Fruit fly (Drosophila melanogaster) whole organism, embryonic: Measurements from ENCODE around the gene mfas.

Experiments used
- Abd-B ChIP-seq: fragments of 200-800 bp; sonication (Bioruptor generic); optimal IDR thresholded peaks from 2 replicates; lab custom pipeline; 2018; ENCODE audit warnings: missing biosample characterization, mild to moderate bottlenecking, missing genetic modification characterization, moderate library complexity
- Adf1 ChIP-seq: fragments of 200-800 bp; sonication (Bioruptor generic); IDR thresholded peaks from 2 replicates; pipeline ENCODE4 v1.3.6; 2022; ENCODE audit warnings: missing biosample characterization, missing genetic modification characterization
- Antp ChIP-seq: fragments of 200-800 bp; sonication (Bioruptor generic); optimal IDR thresholded peaks from 3 replicates; lab custom pipeline; 2016; ENCODE audit warnings: missing biosample characterization, missing genetic modification characterization
- Asciz ChIP-seq: fragments of 200-800 bp; sonication (Bioruptor generic); optimal IDR thresholded peaks from 2 replicates; lab custom pipeline; 2017; ENCODE audit warnings: missing biosample characterization, mild to moderate bottlenecking, missing genetic modification characterization, missing genetic modification reagents
- Bgb ChIP-seq: fragments of 200-800 bp; sonication (Bioruptor generic); IDR thresholded peaks from 2 replicates; pipeline ENCODE4 v1.3.6; 2022; ENCODE audit warnings: missing biosample characterization, missing genetic modification characterization; ENCODE audit not compliant: partially characterized antibody
- Blimp-1 ChIP-seq: fragments of 200-800 bp; sonication (Bioruptor generic); optimal IDR thresholded peaks from 3 replicates; lab custom pipeline; 2018; ENCODE audit warnings: missing biosample characterization, missing genetic modification characterization, mild to moderate bottlenecking, moderate library complexity, missing genetic modification reagents
- CG10431 ChIP-seq: fragments of 200-800 bp; sonication (Bioruptor generic); optimal IDR thresholded peaks from 3 replicates; lab custom pipeline; 2018; ENCODE audit warnings: missing biosample characterization, mild to moderate bottlenecking, missing genetic modification characterization
- CG11456 ChIP-seq: fragments of 200-800 bp; sonication (Bioruptor generic); IDR thresholded peaks from 3 replicates; pipeline ENCODE4 v1.3.6; 2022; ENCODE audit warnings: missing biosample characterization, missing genetic modification characterization
- CG11504 ChIP-seq: fragments of 200-800 bp; sonication (Bioruptor generic); optimal IDR thresholded peaks from 3 replicates; lab custom pipeline; 2019; ENCODE audit warnings: missing biosample characterization, mild to moderate bottlenecking, missing genetic modification characterization, moderate library complexity
- CG12071 ChIP-seq: fragments of 200-800 bp; sonication (Bioruptor generic); optimal IDR thresholded peaks from 3 replicates; lab custom pipeline; 2018; ENCODE audit warnings: missing biosample characterization, mild to moderate bottlenecking, missing genetic modification characterization
- CG1647 ChIP-seq: fragments of 200-800 bp; sonication (Bioruptor generic); optimal IDR thresholded peaks from 3 replicates; lab custom pipeline; 2016; ENCODE audit warnings: missing biosample characterization, missing genetic modification characterization
- CG2875 ChIP-seq: fragments of 200-800 bp; sonication (Bioruptor generic); optimal IDR thresholded peaks from 2 replicates; lab custom pipeline; 2017; ENCODE audit warnings: missing biosample characterization, mild to moderate bottlenecking, missing genetic modification characterization, missing genetic modification reagents
- CG31224 ChIP-seq: fragments of 200-800 bp; sonication (Bioruptor generic); IDR thresholded peaks from 2 replicates; pipeline ENCODE4 v1.3.6; 2022; ENCODE audit warnings: missing biosample characterization, missing genetic modification characterization
- CG33557 ChIP-seq: fragments of 200-800 bp; sonication (Bioruptor generic); optimal IDR thresholded peaks from 2 replicates; lab custom pipeline; 2019; ENCODE audit warnings: missing biosample characterization, mild to moderate bottlenecking, missing genetic modification characterization, moderate library complexity
- CG3995 ChIP-seq: fragments of 200-800 bp; sonication (Bioruptor generic); optimal IDR thresholded peaks from 3 replicates; lab custom pipeline; 2016; ENCODE audit warnings: missing biosample characterization, missing genetic modification characterization
- CG4707 ChIP-seq: fragments of 200-800 bp; sonication (Bioruptor generic); optimal IDR thresholded peaks from 2 replicates; lab custom pipeline; 2018; ENCODE audit warnings: missing biosample characterization, mild to moderate bottlenecking, missing genetic modification characterization, moderate library complexity
- CG4730 ChIP-seq: fragments of 200-800 bp; sonication (Bioruptor generic); IDR thresholded peaks from 2 replicates; pipeline ENCODE4 v1.3.6; 2022; ENCODE audit warnings: missing biosample characterization, missing genetic modification characterization
- CG6683 ChIP-seq: fragments of 200-800 bp; sonication (Bioruptor generic); optimal IDR thresholded peaks from 2 replicates; lab custom pipeline; 2017; ENCODE audit warnings: missing biosample characterization, mild to moderate bottlenecking, missing genetic modification characterization, missing genetic modification reagents
- CG6791 ChIP-seq: fragments of 200-800 bp; sonication (Bioruptor generic); IDR thresholded peaks from 3 replicates; pipeline ENCODE4 v1.3.6; 2022; ENCODE audit warnings: missing biosample characterization, missing genetic modification characterization; ENCODE audit not compliant: partially characterized antibody
- CG6813 ChIP-seq: fragments of 200-800 bp; sonication (Bioruptor generic); optimal IDR thresholded peaks from 2 replicates; lab custom pipeline; 2017; ENCODE audit warnings: missing biosample characterization, missing genetic modification characterization, mild to moderate bottlenecking, moderate library complexity, missing genetic modification reagents
- CG8359 ChIP-seq: fragments of 200-800 bp; sonication (Bioruptor generic); optimal IDR thresholded peaks from 2 replicates; lab custom pipeline; 2017; ENCODE audit warnings: missing biosample characterization, mild to moderate bottlenecking, missing genetic modification characterization, borderline replicate concordance
- CG9437 ChIP-seq: fragments of 200-800 bp; sonication (Bioruptor generic); optimal IDR thresholded peaks from 2 replicates; lab custom pipeline; 2018; ENCODE audit warnings: missing biosample characterization, mild to moderate bottlenecking, missing genetic modification characterization
- CHES-1-like ChIP-seq: fragments of 200-800 bp; sonication (Bioruptor generic); optimal IDR thresholded peaks from 2 replicates; lab custom pipeline; 2016; ENCODE audit warnings: missing biosample characterization, missing genetic modification characterization
- HHEX ChIP-seq: fragments of 200-800 bp; sonication (Bioruptor generic); optimal IDR thresholded peaks from 3 replicates; lab custom pipeline; 2017; ENCODE audit warnings: missing biosample characterization, mild to moderate bottlenecking, missing genetic modification characterization, missing genetic modification reagents
- HLH4C ChIP-seq: fragments of 200-800 bp; sonication (Bioruptor generic); IDR thresholded peaks from 3 replicates; pipeline ENCODE4 v1.3.6; 2022; ENCODE audit warnings: missing biosample characterization, missing genetic modification characterization; ENCODE audit not compliant: partially characterized antibody
- Hmr ChIP-seq: fragments of 200-800 bp; sonication (Bioruptor generic); optimal IDR thresholded peaks from 3 replicates; lab custom pipeline; 2017; ENCODE audit warnings: mild to moderate bottlenecking, missing biosample characterization, missing genetic modification reagents, missing genetic modification characterization
- Med ChIP-seq: fragments of 200-800 bp; sonication (Bioruptor generic); peaks from one replicate; lab custom pipeline; 2016; ENCODE audit warnings: missing biosample characterization, missing genetic modification characterization, mild to moderate bottlenecking, inconsistent platforms, moderate library complexity
- Side ChIP-seq: fragments of 200-800 bp; sonication (Bioruptor generic); optimal IDR thresholded peaks from 2 replicates; lab custom pipeline; 2016; ENCODE audit warnings: missing biosample characterization, missing genetic modification characterization
- ara ChIP-seq: fragments of 200-800 bp; sonication (Bioruptor generic); IDR thresholded peaks from 2 replicates; pipeline ENCODE4 v1.3.6; 2022; ENCODE audit warnings: missing biosample characterization, missing genetic modification characterization
- bbx ChIP-seq: fragments of 200-800 bp; sonication (Bioruptor generic); IDR thresholded peaks from 2 replicates; pipeline ENCODE4 v1.3.6; 2022; ENCODE audit warnings: missing biosample characterization, missing genetic modification characterization; ENCODE audit not compliant: partially characterized antibody
- cato ChIP-seq: fragments of 200-800 bp; sonication (Bioruptor generic); optimal IDR thresholded peaks from 2 replicates; lab custom pipeline; 2016; ENCODE audit warnings: missing biosample characterization, missing genetic modification characterization, borderline replicate concordance
- cg ChIP-seq: fragments of 200-800 bp; sonication (Bioruptor generic); optimal IDR thresholded peaks from 3 replicates; lab custom pipeline; 2019; ENCODE audit warnings: missing biosample characterization, mild to moderate bottlenecking, missing genetic modification characterization, moderate library complexity
- corto ChIP-seq: fragments of 200-800 bp; sonication (Bioruptor generic); optimal IDR thresholded peaks from 2 replicates; lab custom pipeline; 2016; ENCODE audit warnings: missing biosample characterization, mild to moderate bottlenecking, missing genetic modification characterization, moderate library complexity
- crc ChIP-seq: fragments of 200-800 bp; sonication (Bioruptor generic); optimal IDR thresholded peaks from 2 replicates; lab custom pipeline; 2016; ENCODE audit warnings: missing biosample characterization, missing genetic modification characterization
- dmrt99B ChIP-seq: fragments of 200-800 bp; sonication (Bioruptor generic); optimal IDR thresholded peaks from 2 replicates; lab custom pipeline; 2018; ENCODE audit warnings: missing biosample characterization, mild to moderate bottlenecking, missing genetic modification characterization, moderate library complexity
- fd96Cb ChIP-seq: fragments of 200-800 bp; sonication (Bioruptor generic); optimal IDR thresholded peaks from 2 replicates; lab custom pipeline; 2018; ENCODE audit warnings: missing biosample characterization, mild to moderate bottlenecking, missing genetic modification characterization, moderate library complexity
- gro ChIP-seq: fragments of 200-800 bp; sonication (Bioruptor generic); optimal IDR thresholded peaks from 2 replicates; lab custom pipeline; 2016; ENCODE audit warnings: missing biosample characterization, missing genetic modification characterization
- jing ChIP-seq: fragments of 200-800 bp; sonication (Bioruptor generic); optimal IDR thresholded peaks from 2 replicates; lab custom pipeline; 2018; ENCODE audit warnings: missing biosample characterization, mild to moderate bottlenecking, missing genetic modification characterization
- nau ChIP-seq: fragments of 200-800 bp; sonication (Bioruptor generic); optimal IDR thresholded peaks from 3 replicates; lab custom pipeline; 2017; ENCODE audit warnings: missing biosample characterization, mild to moderate bottlenecking, missing genetic modification characterization, missing genetic modification reagents
- nom ChIP-seq: fragments of 200-800 bp; sonication (Bioruptor generic); optimal IDR thresholded peaks from 2 replicates; lab custom pipeline; 2017; ENCODE audit warnings: missing biosample characterization, missing genetic modification characterization, mild to moderate bottlenecking, moderate library complexity, missing genetic modification reagents
- seq ChIP-seq: fragments of 200-800 bp; sonication (Bioruptor generic); IDR thresholded peaks from 2 replicates; pipeline ENCODE4 v1.3.6; 2022; ENCODE audit warnings: missing biosample characterization, missing genetic modification characterization
- sob ChIP-seq: fragments of 200-800 bp; sonication (Bioruptor generic); IDR thresholded peaks from 2 replicates; pipeline ENCODE4 v1.3.6; 2022; ENCODE audit warnings: missing biosample characterization, missing genetic modification characterization
- sqz ChIP-seq: fragments of 200-800 bp; sonication (Bioruptor generic); optimal IDR thresholded peaks from 3 replicates; lab custom pipeline; 2018; ENCODE audit warnings: missing biosample characterization, mild to moderate bottlenecking, missing genetic modification characterization
- ttk ChIP-seq: fragments of 200-800 bp; sonication (Bioruptor generic); IDR thresholded peaks from 2 replicates; pipeline ENCODE4 v2.1.2; 2022; ENCODE audit warnings: missing biosample characterization, missing genetic modification characterization
- unpg ChIP-seq: fragments of 200-800 bp; sonication (Bioruptor generic); optimal IDR thresholded peaks from 3 replicates; lab custom pipeline; 2018; ENCODE audit warnings: missing biosample characterization, mild to moderate bottlenecking, missing genetic modification characterization, moderate library complexity
- wek ChIP-seq: fragments of 200-800 bp; sonication (Bioruptor generic); optimal IDR thresholded peaks from 3 replicates; lab custom pipeline; 2018; ENCODE audit warnings: missing biosample characterization, mild to moderate bottlenecking, missing genetic modification characterization, moderate library complexity
- zf30C ChIP-seq: fragments of 200-800 bp; sonication (Bioruptor generic); optimal IDR thresholded peaks from 3 replicates; lab custom pipeline; 2018; ENCODE audit warnings: missing biosample characterization, mild to moderate bottlenecking, missing genetic modification characterization

mfas gene

DNA sequence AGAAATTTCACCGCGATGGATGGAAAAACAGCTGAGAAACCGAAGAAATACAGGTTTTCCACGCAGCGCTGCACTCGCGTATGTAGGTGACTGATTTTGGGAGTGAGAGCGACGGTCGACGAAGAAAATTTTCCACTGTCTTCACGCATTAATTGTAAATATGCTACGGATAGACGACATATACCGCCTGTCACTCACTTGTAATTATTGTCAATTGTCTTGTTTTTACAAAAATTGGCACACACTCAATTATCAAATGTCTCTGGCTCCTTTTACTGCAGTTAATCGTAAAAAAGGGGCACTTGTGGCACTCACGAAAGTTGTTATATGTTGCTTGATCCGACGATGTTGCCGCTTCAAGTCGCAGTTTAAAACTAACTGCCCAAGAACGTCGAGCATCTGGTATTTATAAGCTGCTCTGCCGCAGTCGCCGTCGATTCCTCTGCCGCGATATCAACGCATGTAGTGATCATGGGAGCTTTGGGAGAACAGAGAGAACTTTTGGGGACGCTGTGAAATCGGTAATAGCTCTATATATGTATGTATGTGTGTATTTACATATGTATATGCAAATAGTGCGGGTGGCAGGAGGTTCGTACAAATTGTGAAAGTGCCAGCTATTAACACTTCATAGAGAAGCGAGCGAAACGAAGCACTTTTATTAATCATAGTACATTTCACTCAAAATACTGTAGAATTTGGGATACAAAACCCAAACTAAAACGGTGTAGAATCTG, at the start of gene mfas:
mfas (minus strand) TSS at position 382 of the 737 bp plus-strand sequence.
- TF ChIP-seq HLH4C (GFP tag; lab: Robert Waterston, UW) (peak; percentile 36; the same call in 1 of the 3 replicates), cg (peak; percentile 67), corto (no peak), Abd-B (GFP tag; lab: Kevin White, UChicago) (no peak), zf30C (GFP tag; lab: Kevin White, UChicago) (peak; percentile 14), bbx (GFP tag; lab: Robert Waterston, UW) (peak; percentile 22; the same call in 1 of the 2 replicates), CG6683 (no peak), Asciz (GFP tag; lab: Kevin White, UChicago) (peak; percentile 42), unpg (peak; percentile 25), CHES-1-like (GFP tag; lab: Kevin White, UChicago) (peak; percentile 6), CG31224 (GFP tag; lab: Robert Waterston, UW) (no peak), ttk (GFP tag; lab: Robert Waterston, UW) (no peak), Med (peak; percentile 84), CG4707 (GFP tag; lab: Kevin White, UChicago) (peak; percentile 6), fd96Cb (tag; lab: Kevin White, UChicago) (no peak), CG6813 (GFP tag; lab: Kevin White, UChicago) (peak; percentile 54), CG11456 (GFP tag; lab: Robert Waterston, UW) (no peak), CG3995 (GFP tag; lab: Kevin White, UChicago) (peak; percentile 1), wek (GFP tag; lab: Kevin White, UChicago) (peak; percentile 71), jing (no peak), Blimp-1 (peak; percentile 55), crc (GFP tag; lab: Kevin White, UChicago) (peak; percentile 7), seq (GFP tag; lab: Robert Waterston, UW) (0 out of 2 replicates have a peak, but pooled peaks have one; percentile 9), CG33557 (GFP tag; lab: Kevin White, UChicago) (peak; percentile 41), Side (GFP tag; lab: Kevin White, UChicago) (peak; percentile 19), CG11504 (tag; lab: Kevin White, UChicago) (peak; percentile 39), CG12071 (peak; percentile 56), sqz (GFP tag; lab: Kevin White, UChicago) (peak; percentile 35), ara (GFP tag; lab: Robert Waterston, UW) (0 out of 2 replicates have a peak, but pooled peaks have one; percentile 6), Bgb (peak; percentile 7; the same call in 1 of the 2 replicates), nau (GFP tag; lab: Kevin White, UChicago) (peak; percentile 63), sob (no peak), CG8359 (GFP tag; lab: Kevin White, UChicago) (no peak), Antp (no peak), CG9437 (GFP tag; lab: Kevin White, UChicago) (peak; percentile 1), nom (GFP tag; lab: Kevin White, UChicago) (peak; percentile 23), dmrt99B (peak; percentile 20), HHEX (peak; percentile 17), CG6791 (GFP tag; lab: Robert Waterston, UW) (peak; percentile 34; the same call in 1 of the 3 replicates), CG2875 (GFP tag; lab: Kevin White, UChicago) (peak; percentile 43), CG1647 (GFP tag; lab: Kevin White, UChicago) (peak; percentile 17), CG4730 (GFP tag; lab: Robert Waterston, UW) (no peak), Hmr (GFP tag; lab: Kevin White, UChicago) (peak; percentile 21), gro (GFP tag; lab: Kevin White, UChicago) (peak; percentile 31), cato (no peak), Adf1 (GFP tag; lab: Robert Waterston, UW) (peak; percentile 89), CG10431 (peak; percentile 20)
